Worm (Caenorhabditis elegans): ENCODE results near the gene flp-27.

- TF ChIP-seq ztf-11 (tag; optimal IDR thresholded peaks at IDR 0.05) (no peak), nhr-237 (tag; optimal IDR thresholded peaks at IDR 0.05) (no peak), nhr-12 (tag; optimal IDR thresholded peaks at IDR 0.05) (no peak), flh-1 (GFP tag; optimal IDR thresholded peaks at IDR 0.05) (no peak), M03D4.4 (tag; optimal IDR thresholded peaks at IDR 0.05) (no peak), elt-3 (tag; optimal IDR thresholded peaks at IDR 0.05) (no peak), unc-39 (tag; optimal IDR thresholded peaks at IDR 0.05) (no peak), sptf-1 (tag; optimal IDR thresholded peaks at IDR 0.05) (no peak), pha-4 (tag; optimal IDR thresholded peaks at IDR 0.05) (no peak)
These were observed 21.1 kb upstream of the flp-27 start, which contains the start of gene fut-3 for ce11 chrII:5659675-5660074.
